Fruit fly (Drosophila melanogaster) whole organism, embryonic: ENCODE results near the gene CG34281.

Source experiments
- Antp ChIP-seq: fragments of 200-800 bp; sonication (Bioruptor generic); optimal IDR thresholded peaks from 3 replicates; lab custom pipeline; 2016; ENCODE audit warnings: missing biosample characterization, missing genetic modification characterization
- CG11504 ChIP-seq: fragments of 200-800 bp; sonication (Bioruptor generic); optimal IDR thresholded peaks from 3 replicates; lab custom pipeline; 2019; ENCODE audit warnings: missing biosample characterization, mild to moderate bottlenecking, missing genetic modification characterization, moderate library complexity
- CG11695 ChIP-seq: fragments of 200-800 bp; sonication (Bioruptor generic); IDR thresholded peaks from 3 replicates; pipeline ENCODE4 v1.3.6; 2022; ENCODE audit warnings: missing biosample characterization, missing genetic modification characterization
- CG12155 ChIP-seq: fragments of 200-800 bp; sonication (Bioruptor generic); optimal IDR thresholded peaks from 3 replicates; lab custom pipeline; 2016; ENCODE audit warnings: missing biosample characterization, missing genetic modification characterization
- CG15269 ChIP-seq: fragments of 200-800 bp; sonication (Bioruptor generic); optimal IDR thresholded peaks from 2 replicates; lab custom pipeline; 2018; ENCODE audit warnings: missing biosample characterization, mild to moderate bottlenecking, missing genetic modification characterization, moderate library complexity
- CG1603 ChIP-seq: fragments of 200-800 bp; sonication (Bioruptor generic); optimal IDR thresholded peaks from 2 replicates; lab custom pipeline; 2019; ENCODE audit warnings: missing biosample characterization, mild to moderate bottlenecking, missing genetic modification characterization, moderate library complexity
- CG16779 ChIP-seq: fragments of 200-800 bp; sonication (Bioruptor generic); IDR thresholded peaks from 2 replicates; pipeline ENCODE4 v1.3.6; 2022; ENCODE audit warnings: missing biosample characterization, missing genetic modification characterization
- CG16813 ChIP-seq: fragments of 200-800 bp; sonication (Bioruptor generic); IDR thresholded peaks from 3 replicates; pipeline ENCODE4 v1.3.6; 2022; ENCODE audit warnings: missing biosample characterization, missing genetic modification characterization; ENCODE audit not compliant: partially characterized antibody
- CG17186 ChIP-seq: fragments of 200-800 bp; sonication (Bioruptor generic); optimal IDR thresholded peaks from 3 replicates; lab custom pipeline; 2017; ENCODE audit warnings: missing biosample characterization, missing genetic modification reagents, missing genetic modification characterization
- CG17361 ChIP-seq: fragments of 200-800 bp; sonication (Bioruptor generic); IDR thresholded peaks from 3 replicates; pipeline ENCODE4 v1.3.6; 2022; ENCODE audit warnings: missing biosample characterization, missing genetic modification characterization
- CG17912 ChIP-seq: fragments of 200-800 bp; sonication (Bioruptor generic); optimal IDR thresholded peaks from 2 replicates; lab custom pipeline; 2018; ENCODE audit warnings: missing biosample characterization, mild to moderate bottlenecking, missing genetic modification characterization
- CG18764 ChIP-seq: fragments of 200-800 bp; sonication (Bioruptor generic); optimal IDR thresholded peaks from 3 replicates; lab custom pipeline; 2016; ENCODE audit warnings: missing biosample characterization, missing genetic modification characterization
- CG2678 ChIP-seq: fragments of 200-800 bp; sonication (Bioruptor generic); optimal IDR thresholded peaks from 3 replicates; lab custom pipeline; 2019; ENCODE audit warnings: missing biosample characterization, mild to moderate bottlenecking, missing genetic modification characterization, moderate library complexity
- CG2712 ChIP-seq: fragments of 200-800 bp; optimal IDR thresholded peaks from 3 replicates; lab custom pipeline; 2019; ENCODE audit warnings: missing biosample characterization, mild to moderate bottlenecking, missing genetic modification characterization, moderate library complexity
- CG3065 ChIP-seq: fragments of 200-800 bp; sonication (Bioruptor generic); optimal IDR thresholded peaks from 2 replicates; lab custom pipeline; 2016; ENCODE audit warnings: missing biosample characterization, missing genetic modification characterization
- CG32532 ChIP-seq: fragments of 200-800 bp; sonication (Bioruptor generic); IDR thresholded peaks from 2 replicates; pipeline ENCODE4 v1.3.6; 2022; ENCODE audit warnings: missing biosample characterization, missing genetic modification characterization
- CG3407 ChIP-seq: fragments of 200-800 bp; sonication (Bioruptor generic); optimal IDR thresholded peaks from 2 replicates; lab custom pipeline; 2018; ENCODE audit warnings: missing biosample characterization, mild to moderate bottlenecking, missing genetic modification characterization
- CG7839 ChIP-seq: fragments of 200-800 bp; sonication (Bioruptor generic); optimal IDR thresholded peaks from 3 replicates; lab custom pipeline; 2018; ENCODE audit warnings: missing biosample characterization, mild to moderate bottlenecking, missing genetic modification characterization, moderate library complexity
- CG8089 ChIP-seq: fragments of 200-800 bp; sonication (Bioruptor generic); optimal IDR thresholded peaks from 3 replicates; lab custom pipeline; 2016; ENCODE audit warnings: missing biosample characterization, missing genetic modification characterization
- CG8924 ChIP-seq: fragments of 200-800 bp; optimal IDR thresholded peaks from 3 replicates; lab custom pipeline; 2019; ENCODE audit warnings: missing biosample characterization, mild to moderate bottlenecking, missing genetic modification characterization, moderate library complexity
- CG9437 ChIP-seq: fragments of 200-800 bp; sonication (Bioruptor generic); optimal IDR thresholded peaks from 2 replicates; lab custom pipeline; 2018; ENCODE audit warnings: missing biosample characterization, mild to moderate bottlenecking, missing genetic modification characterization
- Dll ChIP-seq: fragments of 200-800 bp; sonication (Bioruptor generic); IDR thresholded peaks from 4 replicates; pipeline ENCODE4 v1.3.6; 2022; ENCODE audit warnings: missing biosample characterization, missing genetic modification characterization; ENCODE audit not compliant: partially characterized antibody
- Doc3 ChIP-seq: fragments of 200-800 bp; sonication (Bioruptor generic); IDR thresholded peaks from 3 replicates; pipeline ENCODE4 v1.3.6; 2022; ENCODE audit warnings: missing biosample characterization, missing genetic modification characterization; ENCODE audit not compliant: partially characterized antibody
- HmgZ ChIP-seq: fragments of 200-800 bp; sonication (Bioruptor generic); optimal IDR thresholded peaks from 2 replicates; lab custom pipeline; 2018; ENCODE audit warnings: missing biosample characterization, mild to moderate bottlenecking, missing genetic modification characterization
- Lhr ChIP-seq: fragments of 200-800 bp; sonication (Bioruptor generic); optimal IDR thresholded peaks from 3 replicates; lab custom pipeline; 2017; ENCODE audit warnings: mild to moderate bottlenecking, missing biosample characterization, missing genetic modification reagents, missing genetic modification characterization
- MBD-R2 ChIP-seq: fragments of 200-800 bp; sonication (Bioruptor generic); IDR thresholded peaks from 2 replicates; pipeline ENCODE4 v1.3.6; 2022; ENCODE audit warnings: missing biosample characterization, missing genetic modification characterization
- MESR4 ChIP-seq: fragments of 200-800 bp; sonication (Bioruptor generic); optimal IDR thresholded peaks from 2 replicates; lab custom pipeline; 2018; ENCODE audit warnings: missing biosample characterization, mild to moderate bottlenecking, missing genetic modification characterization, moderate library complexity
- Myb ChIP-seq: fragments of 200-800 bp; sonication (Bioruptor generic); optimal IDR thresholded peaks from 2 replicates; lab custom pipeline; 2016; ENCODE audit warnings: missing biosample characterization, missing genetic modification characterization
- NfI ChIP-seq: fragments of 200-800 bp; sonication (Bioruptor generic); optimal IDR thresholded peaks from 3 replicates; lab custom pipeline; 2018; ENCODE audit warnings: missing biosample characterization, mild to moderate bottlenecking, missing genetic modification characterization, moderate library complexity
- Six4 ChIP-seq: fragments of 200-800 bp; sonication (Bioruptor generic); optimal IDR thresholded peaks from 2 replicates; lab custom pipeline; 2016; ENCODE audit warnings: missing biosample characterization, missing genetic modification characterization
- abd-A ChIP-seq: fragments of 200-800 bp; sonication (Bioruptor generic); optimal IDR thresholded peaks from 3 replicates; lab custom pipeline; 2019; ENCODE audit warnings: missing biosample characterization, mild to moderate bottlenecking, missing genetic modification characterization, moderate library complexity
- az2 ChIP-seq: fragments of 200-800 bp; sonication (Bioruptor generic); optimal IDR thresholded peaks from 3 replicates; lab custom pipeline; 2016; ENCODE audit warnings: missing biosample characterization, missing genetic modification characterization
- chinmo ChIP-seq: fragments of 200-800 bp; sonication (Bioruptor generic); IDR thresholded peaks from 4 replicates; pipeline ENCODE4 v1.3.6; 2022; ENCODE audit warnings: missing biosample characterization, missing genetic modification characterization; ENCODE audit not compliant: partially characterized antibody
- da ChIP-seq: fragments of 200-800 bp; sonication (Bioruptor generic); optimal IDR thresholded peaks from 2 replicates; lab custom pipeline; 2016; ENCODE audit warnings: missing biosample characterization, missing genetic modification characterization
- dysf ChIP-seq: fragments of 200-800 bp; sonication (Bioruptor generic); IDR thresholded peaks from 3 replicates; pipeline ENCODE4 v1.3.6; 2022; ENCODE audit warnings: missing biosample characterization, missing genetic modification characterization
- gem ChIP-seq: fragments of 200-800 bp; sonication (Bioruptor generic); optimal IDR thresholded peaks from 2 replicates; lab custom pipeline; 2019; ENCODE audit warnings: missing biosample characterization, mild to moderate bottlenecking, missing genetic modification characterization, moderate library complexity
- grau ChIP-seq: fragments of 200-800 bp; optimal IDR thresholded peaks from 3 replicates; lab custom pipeline; 2019; ENCODE audit warnings: missing biosample characterization, mild to moderate bottlenecking, missing genetic modification characterization, moderate library complexity
- klu ChIP-seq: fragments of 200-800 bp; sonication (Bioruptor generic); IDR thresholded peaks from 2 replicates; pipeline ENCODE4 v1.3.6; 2022; ENCODE audit warnings: missing biosample characterization, missing genetic modification characterization
- knrl ChIP-seq: fragments of 200-800 bp; sonication (Bioruptor generic); IDR thresholded peaks from 3 replicates; pipeline ENCODE4 v1.3.6; 2022; ENCODE audit warnings: missing biosample characterization, missing genetic modification characterization; ENCODE audit not compliant: partially characterized antibody
- row ChIP-seq: fragments of 200-800 bp; sonication (Bioruptor generic); IDR thresholded peaks from 3 replicates; pipeline ENCODE4 v1.3.6; 2022; ENCODE audit warnings: missing biosample characterization, missing genetic modification characterization
- sr ChIP-seq: fragments of 200-800 bp; sonication (Bioruptor generic); IDR thresholded peaks from 3 replicates; pipeline ENCODE4 v1.3.6; 2022; ENCODE audit warnings: missing biosample characterization, missing genetic modification characterization
- trh ChIP-seq: fragments of 200-800 bp; sonication (Bioruptor generic); optimal IDR thresholded peaks from 2 replicates; lab custom pipeline; 2016; ENCODE audit warnings: missing biosample characterization, missing genetic modification characterization
- unpg ChIP-seq: fragments of 200-800 bp; sonication (Bioruptor generic); optimal IDR thresholded peaks from 3 replicates; lab custom pipeline; 2018; ENCODE audit warnings: missing biosample characterization, mild to moderate bottlenecking, missing genetic modification characterization, moderate library complexity
- wek ChIP-seq: fragments of 200-800 bp; sonication (Bioruptor generic); optimal IDR thresholded peaks from 3 replicates; lab custom pipeline; 2018; ENCODE audit warnings: missing biosample characterization, mild to moderate bottlenecking, missing genetic modification characterization, moderate library complexity
- yki ChIP-seq: fragments of >200 bp; optimal IDR thresholded peaks from 3 replicates; lab custom pipeline; 2018

CG34281 gene

DNA sequence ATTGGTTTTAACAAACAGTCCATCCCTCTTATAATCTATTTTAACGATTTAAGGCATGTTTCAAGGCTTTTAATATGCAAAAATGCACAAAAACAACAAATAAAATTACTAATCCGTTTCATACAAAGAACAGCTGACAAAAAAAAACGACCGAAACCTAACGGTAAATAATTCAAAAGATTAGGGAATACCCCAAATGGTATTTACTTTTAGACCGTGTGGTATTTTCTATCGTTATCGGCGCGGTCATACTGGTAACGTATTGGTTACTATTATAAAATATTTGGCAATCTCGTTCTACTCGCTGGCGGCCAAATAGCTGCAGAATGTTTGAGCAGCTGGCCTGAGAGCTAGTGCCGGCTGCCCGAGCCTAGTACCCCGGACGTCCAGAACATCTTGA, 6.8 kb upstream of the CG34281 start, which contains the start of gene sll (continued):
- TF ChIP-seq MESR4: peak; percentile 51
- no peak for TF ChIP-seq abd-A
- 0 out of 3 replicates have a peak, but pooled peaks have one; percentile 21 for TF ChIP-seq CG16813 (GFP tag; lab: Robert Waterston, UW)
- peak; percentile 96 for TF ChIP-seq Myb (GFP tag; lab: Kevin White, UChicago)
- TF ChIP-seq Dll (GFP tag; lab: Robert Waterston, UW): peak; percentile 64; the same call in 2 of the 4 replicates
- TF ChIP-seq klu: no peak
- peak; percentile 51 for TF ChIP-seq CG9437 (GFP tag; lab: Kevin White, UChicago)
- peak; percentile 59 for TF ChIP-seq MBD-R2 (GFP tag; lab: Robert Waterston, UW)
- TF ChIP-seq CG1603 (tag; lab: Kevin White, UChicago): peak; percentile 29
- 0 out of 3 replicates have a peak, but pooled peaks have one; percentile 24 for TF ChIP-seq Doc3 (GFP tag; lab: Robert Waterston, UW)
- TF ChIP-seq chinmo (GFP tag; lab: Robert Waterston, UW): 0 out of 4 replicates have a peak, but pooled peaks have one; percentile 11
- peak; percentile 23 for TF ChIP-seq HmgZ (tag; lab: Kevin White, UChicago)
- no peak for TF ChIP-seq da

DNA sequence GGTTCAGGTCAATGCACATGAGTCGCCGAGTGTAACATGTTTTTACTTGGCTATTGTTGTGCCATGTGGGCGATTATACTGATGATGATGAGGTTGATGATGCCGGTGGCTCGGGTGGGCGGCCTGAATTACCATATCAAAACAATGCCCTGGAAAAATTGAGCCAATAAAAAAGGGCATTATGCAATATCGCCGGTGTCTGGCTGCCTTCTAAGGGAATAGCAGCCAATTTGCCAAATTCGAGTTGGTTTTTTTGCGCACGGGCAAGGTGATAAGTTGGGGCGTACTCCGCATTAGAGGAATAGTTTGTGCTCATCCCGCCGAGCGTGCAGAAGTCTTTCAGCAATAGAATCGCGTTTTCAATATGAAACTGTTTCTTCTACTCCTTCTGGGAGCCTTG, 3.6 kb upstream of the CG34281 start, which contains the start of gene CG14329:
CG14329 (plus strand) TSS at position 301 of the 400 bp plus-strand sequence.
- no peak for TF ChIP-seq az2 (GFP tag; lab: Kevin White, UChicago)
- TF ChIP-seq sr (GFP tag; lab: Robert Waterston, UW): 0 out of 3 replicates have a peak, but pooled peaks have one; percentile 22

DNA sequence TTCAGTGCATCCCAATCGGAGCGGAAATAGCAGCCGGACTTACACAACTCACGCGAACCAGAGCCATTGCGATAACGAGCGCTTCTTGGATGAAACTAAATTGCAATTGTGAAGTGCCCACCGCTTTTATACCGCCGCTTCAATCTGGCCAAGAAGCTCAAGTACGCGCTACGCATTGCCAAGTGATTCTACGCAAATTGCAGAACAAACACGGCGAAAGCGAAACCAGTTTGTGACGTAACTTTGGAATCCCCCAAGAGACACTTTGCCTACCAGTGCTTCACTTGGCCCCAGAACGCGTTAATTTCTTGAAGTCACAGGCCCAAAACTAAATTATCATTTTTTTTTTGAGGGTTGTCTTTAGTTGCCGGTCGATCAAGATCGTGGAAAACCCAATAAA, 1.3 kb upstream of the CG34281 start, which contains the start of gene Edg91:
Edg91 (minus strand) TSS at position 101 of the 400 bp plus-strand sequence.
- no peak for TF ChIP-seq CG18764 (GFP tag; lab: Kevin White, UChicago)
- no peak for TF ChIP-seq wek (GFP tag; lab: Kevin White, UChicago)
- TF ChIP-seq chinmo (GFP tag; lab: Robert Waterston, UW): peak; percentile 65; the same call in 1 of the 4 replicates
- no peak for TF ChIP-seq yki (lab: Kevin White, UChicago)
- TF ChIP-seq CG17186: no peak
- no peak for TF ChIP-seq CG3065 (GFP tag; lab: Kevin White, UChicago)
- no peak for TF ChIP-seq Six4 (GFP tag; lab: Kevin White, UChicago)
- TF ChIP-seq CG12155 (GFP tag; lab: Kevin White, UChicago): no peak
- TF ChIP-seq, all 482 proteins: peak for 1

DNA sequence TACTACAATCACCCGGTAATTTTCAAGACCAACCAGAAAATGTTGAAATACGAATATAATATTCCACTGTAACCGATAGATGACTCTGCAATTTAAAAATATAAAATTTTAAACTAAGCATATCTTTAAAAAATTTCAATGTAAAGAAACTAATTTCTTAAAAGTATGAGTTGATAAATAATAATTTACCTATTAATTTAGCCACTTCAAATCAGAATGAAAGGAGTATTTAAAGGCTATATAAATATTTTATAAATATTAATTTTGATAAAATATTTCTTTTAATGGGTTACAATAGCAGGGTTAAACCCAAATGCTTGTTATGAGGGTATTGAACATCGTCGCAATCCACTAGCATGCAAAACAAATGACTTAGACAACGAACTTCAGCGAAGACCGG, 851 bp upstream of the CG34281 start:
- no peak for TF ChIP-seq Antp
- no peak for TF ChIP-seq CG3407 (GFP tag; lab: Kevin White, UChicago)
- peak; percentile 66 for TF ChIP-seq gem (tag; lab: Kevin White, UChicago)
- TF ChIP-seq CG15269 (tag; lab: Kevin White, UChicago): peak; percentile 61
- TF ChIP-seq CG8089 (GFP tag; lab: Kevin White, UChicago): no peak
- TF ChIP-seq Lhr: no peak
- TF ChIP-seq row (GFP tag; lab: Robert Waterston, UW): peak; percentile 25; the same call in 1 of the 3 replicates
- TF ChIP-seq CG8924 (tag; lab: Kevin White, UChicago): peak; percentile 30
- no peak for TF ChIP-seq NfI (GFP tag; lab: Kevin White, UChicago)
- peak; percentile 36 for TF ChIP-seq CG7839 (tag; lab: Kevin White, UChicago)
- 0 out of 3 replicates have a peak, but pooled peaks have one; percentile 42 for TF ChIP-seq CG11695
- TF ChIP-seq CG2678 (tag; lab: Kevin White, UChicago): peak; percentile 17
- TF ChIP-seq CG11504 (tag; lab: Kevin White, UChicago): no peak
- TF ChIP-seq grau (tag; lab: Kevin White, UChicago): peak; percentile 45
- no peak for TF ChIP-seq CG17912 (GFP tag; lab: Kevin White, UChicago)
- no peak for TF ChIP-seq CG2712 (tag; lab: Kevin White, UChicago)
- no peak for TF ChIP-seq knrl (GFP tag; lab: Robert Waterston, UW)
- no peak for TF ChIP-seq CG32532
- TF ChIP-seq unpg (GFP tag; lab: Kevin White, UChicago): peak; percentile 9
- TF ChIP-seq CG16779 (GFP tag; lab: Robert Waterston, UW): no peak
- peak; percentile 8; the same call in 1 of the 3 replicates for TF ChIP-seq dysf (GFP tag; lab: Robert Waterston, UW)
- no peak for TF ChIP-seq trh (GFP tag; lab: Kevin White, UChicago)
- 0 out of 3 replicates have a peak, but pooled peaks have one; percentile 29 for TF ChIP-seq CG17361
